Fruit fly (Drosophila melanogaster): ENCODE measurements around the gene ZnT77C.
A peak's percentile ranks its signal among the peaks of the same experiment; 100 is the strongest.
"Not testable (repeated sequence)": the region's sequence is repeated elsewhere in the genome, so short reads cannot be mapped to it uniquely, and the experiment has no call there.

ZnT77C gene

dm6 chr3L:20508136-20508635, 13.5 kb upstream of the ZnT77C start:
- TF ChIP-seq CG8159 (tag; optimal IDR thresholded peaks at IDR 0.05) (peak; percentile 93), fd96Ca (GFP tag; IDR thresholded peaks at IDR 0.05) (peak; percentile 90), Pif1B (GFP tag; optimal IDR thresholded peaks at IDR 0.05) (peak; percentile 87), CG9948 (tag; optimal IDR thresholded peaks at IDR 0.05) (peak; percentile 87), EcR (GFP tag; optimal IDR thresholded peaks at IDR 0.05) (peak; percentile 59), CG8301 (tag; optimal IDR thresholded peaks at IDR 0.05) (peak; percentile 83), CG15710 (tag; optimal IDR thresholded peaks at IDR 0.05) (peak; percentile 91), CG34367 (tag; optimal IDR thresholded peaks at IDR 0.05) (peak; percentile 82), CG10348 (GFP tag; IDR thresholded peaks at IDR 0.05) (peak; percentile 61), rn (GFP tag; IDR thresholded peaks at IDR 0.05) (peak; percentile 39; the same call in 1 of the 2 replicates), CG13204 (GFP tag; optimal IDR thresholded peaks at IDR 0.05) (no peak), Pif1A (GFP tag; optimal IDR thresholded peaks at IDR 0.05) (peak; percentile 91), CG17806 (tag; optimal IDR thresholded peaks at IDR 0.05) (peak; percentile 89), CG32121 (GFP tag; IDR thresholded peaks at IDR 0.05) (peak; percentile 88), D1 (tag; optimal IDR thresholded peaks at IDR 0.05) (peak; percentile 78), gl (tag; optimal IDR thresholded peaks at IDR 0.05) (peak; percentile 75), Snoo (tag; optimal IDR thresholded peaks at IDR 0.05) (peak; percentile 88), CG12605 (GFP tag; IDR thresholded peaks at IDR 0.05) (peak; percentile 65), CG4496 (GFP tag; IDR thresholded peaks at IDR 0.05) (peak; percentile 89; the same call in 2 of the 3 replicates), CG14655 (GFP tag; optimal IDR thresholded peaks at IDR 0.05) (peak; percentile 89), Ets98B (GFP tag; IDR thresholded peaks at IDR 0.05) (peak; percentile 89)

- TF ChIP-seq CG32121 (GFP tag; IDR thresholded peaks at IDR 0.05), result no peak
- TF ChIP-seq Ets98B (GFP tag; IDR thresholded peaks at IDR 0.05), result peak; percentile 7; the same call in 1 of the 2 replicates
Measured at dm6 chr3L:20507552-20507951, 12.8 kb upstream of the ZnT77C start.

- no peak for TF ChIP-seq CG9948 (tag; optimal IDR thresholded peaks at IDR 0.05)
- TF ChIP-seq CG13204 (GFP tag; optimal IDR thresholded peaks at IDR 0.05), result no peak
- no peak for TF ChIP-seq Ets98B (GFP tag; IDR thresholded peaks at IDR 0.05)
- no peak for TF ChIP-seq CG10348 (GFP tag; IDR thresholded peaks at IDR 0.05)
- TF ChIP-seq CG4496 (GFP tag; IDR thresholded peaks at IDR 0.05), result no peak
- no peak for TF ChIP-seq CG17806 (tag; optimal IDR thresholded peaks at IDR 0.05)
- no peak for TF ChIP-seq Pif1B (GFP tag; optimal IDR thresholded peaks at IDR 0.05)
- TF ChIP-seq Snoo (tag; optimal IDR thresholded peaks at IDR 0.05), result no peak
- no peak for TF ChIP-seq Pif1A (GFP tag; optimal IDR thresholded peaks at IDR 0.05)
- TF ChIP-seq EcR (GFP tag; optimal IDR thresholded peaks at IDR 0.05), result no peak
- no peak for TF ChIP-seq CG12605 (GFP tag; IDR thresholded peaks at IDR 0.05)
- TF ChIP-seq D1 (tag; optimal IDR thresholded peaks at IDR 0.05), result no peak
- no peak for TF ChIP-seq fd96Ca (GFP tag; IDR thresholded peaks at IDR 0.05)
- TF ChIP-seq CG15710 (tag; optimal IDR thresholded peaks at IDR 0.05), result no peak
- TF ChIP-seq CG32121 (GFP tag; IDR thresholded peaks at IDR 0.05), result no peak
- no peak for TF ChIP-seq CG8159 (tag; optimal IDR thresholded peaks at IDR 0.05)
- TF ChIP-seq CG8301 (tag; optimal IDR thresholded peaks at IDR 0.05), result no peak
- no peak for TF ChIP-seq CG14655 (GFP tag; optimal IDR thresholded peaks at IDR 0.05)
- no peak for TF ChIP-seq gl (tag; optimal IDR thresholded peaks at IDR 0.05)
- no peak for TF ChIP-seq CG34367 (tag; optimal IDR thresholded peaks at IDR 0.05)
Measured at dm6 chr3L:20505732-20506131, 11.0 kb upstream of the ZnT77C start, which contains the start of gene CG5078. TSS of gene CG5078 (plus strand) at chr3L:20506032.

dm6 chr3L:20503886-20504285, 9.2 kb upstream of the ZnT77C start, which contains the start of gene CG17637:
TSS of gene CG17637 (plus strand) at chr3L:20504186.
- not testable (repeated sequence) for TF ChIP-seq CG8301 (tag; optimal IDR thresholded peaks at IDR 0.05); CG4496 (GFP tag; IDR thresholded peaks at IDR 0.05); CG8159 (tag; optimal IDR thresholded peaks at IDR 0.05)

dm6 chr3L:20503256-20503655, 8.5 kb upstream of the ZnT77C start:
- TF ChIP-seq CG15710 (tag; optimal IDR thresholded peaks at IDR 0.05) (no peak), Pif1B (GFP tag; optimal IDR thresholded peaks at IDR 0.05) (no peak), CG12605 (GFP tag; IDR thresholded peaks at IDR 0.05) (no peak), Pif1A (GFP tag; optimal IDR thresholded peaks at IDR 0.05) (no peak), D1 (tag; optimal IDR thresholded peaks at IDR 0.05) (no peak), CG14655 (GFP tag; optimal IDR thresholded peaks at IDR 0.05) (no peak), CG32121 (GFP tag; IDR thresholded peaks at IDR 0.05) (no peak), CG13204 (GFP tag; optimal IDR thresholded peaks at IDR 0.05) (no peak), gl (tag; optimal IDR thresholded peaks at IDR 0.05) (no peak), CG10348 (GFP tag; IDR thresholded peaks at IDR 0.05) (no peak), CG17806 (tag; optimal IDR thresholded peaks at IDR 0.05) (no peak), Snoo (tag; optimal IDR thresholded peaks at IDR 0.05) (no peak), EcR (GFP tag; optimal IDR thresholded peaks at IDR 0.05) (no peak), CG8301 (tag; optimal IDR thresholded peaks at IDR 0.05) (no peak), rn (GFP tag; IDR thresholded peaks at IDR 0.05) (no peak), fd96Ca (GFP tag; IDR thresholded peaks at IDR 0.05) (no peak), CG4496 (GFP tag; IDR thresholded peaks at IDR 0.05) (no peak), CG34367 (tag; optimal IDR thresholded peaks at IDR 0.05) (no peak), Ets98B (GFP tag; IDR thresholded peaks at IDR 0.05) (no peak), CG8159 (tag; optimal IDR thresholded peaks at IDR 0.05) (no peak)

- not testable (repeated sequence) for TF ChIP-seq CG4496 (GFP tag; IDR thresholded peaks at IDR 0.05); CG8159 (tag; optimal IDR thresholded peaks at IDR 0.05); CG15710 (tag; optimal IDR thresholded peaks at IDR 0.05)
Measured at dm6 chr3L:20499536-20499935, 4.8 kb upstream of the ZnT77C start, which contains the start of gene CG18281. TSS of gene CG18281 (plus strand) at chr3L:20499836.
